Worm (Caenorhabditis elegans) whole organism, midembryonic: Measurements from ENCODE around the gene F46C3.7.

ENCODE experiments used
- med-1 ChIP-seq: sonication (generic microtip); optimal IDR thresholded peaks from 2 replicates; lab custom pipeline; 2017; ENCODE audit warnings: missing genetic modification characterization, mild to moderate bottlenecking, missing compliant biosample characterization, antibody characterized with exemption, missing genetic modification reagents; ENCODE audit not compliant: insufficient read depth
- ztf-29 ChIP-seq: fragments of 200-800 bp; sonication (Bioruptor generic); IDR thresholded peaks from 2 replicates; pipeline ENCODE4 v1.3.6; 2022; ENCODE audit warnings: missing genetic modification reagents, missing genetic modification characterization, missing compliant biosample characterization

ce11 chrX:11407682-11408335 lies 32.0 kb upstream of the F46C3.7 start, which contains the start of gene F08B12.4:
- TF ChIP-seq ztf-29 (GFP tag; lab: Robert Waterston, UW) (no peak), med-1 (GFP tag; lab: Kevin White, UChicago) (no peak)
